Fruit fly (Drosophila melanogaster) whole organism, embryonic: Measurements from ENCODE around the gene Ndfip.

Experiments
- Atf6 ChIP-seq: fragments of 200-800 bp; sonication (Bioruptor generic); IDR thresholded peaks from 2 replicates; pipeline ENCODE4 v1.3.6; 2022; ENCODE audit warnings: missing biosample characterization, missing genetic modification characterization
- C15 ChIP-seq: fragments of 200-800 bp; sonication (Bioruptor generic); IDR thresholded peaks from 3 replicates; pipeline ENCODE4 v1.3.6; 2022; ENCODE audit warnings: missing biosample characterization, missing genetic modification characterization
- CG11247 ChIP-seq: fragments of 200-800 bp; sonication (Bioruptor generic); IDR thresholded peaks from 2 replicates; pipeline ENCODE4 v1.3.6; 2022; ENCODE audit warnings: missing biosample characterization, missing genetic modification characterization
- CG11504 ChIP-seq: fragments of 200-800 bp; sonication (Bioruptor generic); optimal IDR thresholded peaks from 3 replicates; lab custom pipeline; 2019; ENCODE audit warnings: missing biosample characterization, mild to moderate bottlenecking, missing genetic modification characterization, moderate library complexity
- CG13123 ChIP-seq: fragments of 200-800 bp; sonication (Bioruptor generic); optimal IDR thresholded peaks from 2 replicates; lab custom pipeline; 2016; ENCODE audit warnings: missing biosample characterization, missing genetic modification characterization
- CG14014 ChIP-seq: fragments of 200-800 bp; sonication (Bioruptor generic); IDR thresholded peaks from 2 replicates; pipeline ENCODE4 v1.3.6; 2022; ENCODE audit warnings: missing biosample characterization, missing genetic modification characterization
- CG14667 ChIP-seq: fragments of 200-800 bp; sonication (Bioruptor generic); IDR thresholded peaks from 2 replicates; pipeline ENCODE4 v1.3.6; 2022; ENCODE audit warnings: missing biosample characterization, missing genetic modification characterization
- CG14965 ChIP-seq: fragments of 200-800 bp; sonication (Bioruptor generic); optimal IDR thresholded peaks from 2 replicates; lab custom pipeline; 2016; ENCODE audit warnings: missing biosample characterization, missing genetic modification characterization, borderline replicate concordance
- CG17328 ChIP-seq: fragments of 200-800 bp; sonication (Bioruptor generic); IDR thresholded peaks from 2 replicates; pipeline ENCODE4 v1.3.6; 2022; ENCODE audit warnings: missing biosample characterization, missing genetic modification characterization
- CG17912 ChIP-seq: fragments of 200-800 bp; sonication (Bioruptor generic); optimal IDR thresholded peaks from 2 replicates; lab custom pipeline; 2018; ENCODE audit warnings: missing biosample characterization, mild to moderate bottlenecking, missing genetic modification characterization
- CG33557 ChIP-seq: fragments of 200-800 bp; sonication (Bioruptor generic); optimal IDR thresholded peaks from 2 replicates; lab custom pipeline; 2019; ENCODE audit warnings: missing biosample characterization, mild to moderate bottlenecking, missing genetic modification characterization, moderate library complexity
- CG4424 ChIP-seq: fragments of 200-800 bp; sonication (Bioruptor generic); optimal IDR thresholded peaks from 3 replicates; lab custom pipeline; 2016; ENCODE audit warnings: missing biosample characterization, missing genetic modification characterization
- CG8290 ChIP-seq, 3 experiments: fragments of 200-800 bp; sonication (Bioruptor generic); optimal IDR thresholded peaks; 2 replicates each; lab custom pipeline; 2016 to 2019; ENCODE audit warnings: missing biosample characterization in 3 of 3, missing genetic modification characterization in 3 of 3, mild to moderate bottlenecking in 2 of 3, moderate library complexity in 1 of 3
- CG9932 ChIP-seq: fragments of 200-800 bp; sonication (Bioruptor generic); IDR thresholded peaks from 2 replicates; pipeline ENCODE4 v1.3.6; 2022; ENCODE audit warnings: missing biosample characterization, missing genetic modification characterization
- CoRest ChIP-seq: fragments of 200-800 bp; sonication (Bioruptor generic); optimal IDR thresholded peaks from 3 replicates; lab custom pipeline; 2018; ENCODE audit warnings: missing biosample characterization, mild to moderate bottlenecking, missing genetic modification characterization, moderate library complexity
- Dll ChIP-seq: fragments of 200-800 bp; sonication (Bioruptor generic); IDR thresholded peaks from 4 replicates; pipeline ENCODE4 v1.3.6; 2022; ENCODE audit warnings: missing biosample characterization, missing genetic modification characterization; ENCODE audit not compliant: partially characterized antibody
- GATAe ChIP-seq: fragments of 200-800 bp; sonication (Bioruptor generic); conservative IDR thresholded peaks from 2 replicates; pipeline ENCODE4 v1.3.6; 2022; ENCODE audit warnings: missing biosample characterization, missing genetic modification characterization
- HmgZ ChIP-seq: fragments of 200-800 bp; sonication (Bioruptor generic); optimal IDR thresholded peaks from 2 replicates; lab custom pipeline; 2018; ENCODE audit warnings: missing biosample characterization, mild to moderate bottlenecking, missing genetic modification characterization
- Hr3 ChIP-seq: fragments of 200-800 bp; sonication (Bioruptor generic); optimal IDR thresholded peaks from 3 replicates; lab custom pipeline; 2016; ENCODE audit warnings: missing biosample characterization, missing genetic modification characterization
- Hr39 ChIP-seq: fragments of >200 bp; optimal IDR thresholded peaks from 2 replicates; lab custom pipeline; 2017
- Hr78 ChIP-seq, 2 experiments: fragments of 200-800 bp in 1 of 2; fragments of >200 bp in 1 of 2; sonication (Bioruptor generic) in 1 of 2; optimal IDR thresholded peaks; 2 replicates each; lab custom pipeline; 2017 to 2019; ENCODE audit warnings: missing biosample characterization in 2 of 2, missing genetic modification characterization in 2 of 2, mild to moderate bottlenecking in 1 of 2, moderate library complexity in 1 of 2
- MTF-1 ChIP-seq: fragments of 200-800 bp; sonication (Bioruptor generic); optimal IDR thresholded peaks from 2 replicates; lab custom pipeline; 2018; ENCODE audit warnings: missing biosample characterization, mild to moderate bottlenecking, missing genetic modification characterization, borderline replicate concordance
- NK7.1 ChIP-seq: fragments of 200-800 bp; sonication (Bioruptor generic); optimal IDR thresholded peaks from 3 replicates; lab custom pipeline; 2016; ENCODE audit warnings: missing biosample characterization, missing genetic modification characterization
- Nf-YB ChIP-seq: fragments of 200-800 bp; sonication (Bioruptor generic); optimal IDR thresholded peaks from 3 replicates; lab custom pipeline; 2019; ENCODE audit warnings: missing biosample characterization, mild to moderate bottlenecking, missing genetic modification characterization, moderate library complexity
- Ravus ChIP-seq: fragments of 200-800 bp; sonication (Bioruptor generic); IDR thresholded peaks from 2 replicates; pipeline ENCODE4 v1.3.6; 2022; ENCODE audit warnings: missing biosample characterization, missing genetic modification characterization
- Sin3A ChIP-seq: fragments of >200 bp; optimal IDR thresholded peaks from 2 replicates; lab custom pipeline; 2018
- Six4 ChIP-seq: fragments of 200-800 bp; sonication (Bioruptor generic); optimal IDR thresholded peaks from 2 replicates; lab custom pipeline; 2016; ENCODE audit warnings: missing biosample characterization, missing genetic modification characterization
- Sry-β ChIP-seq: fragments of 200-800 bp; sonication (Bioruptor generic); optimal IDR thresholded peaks from 2 replicates; lab custom pipeline; 2018; ENCODE audit warnings: missing biosample characterization, mild to moderate bottlenecking, missing genetic modification characterization, moderate library complexity
- Sry-δ ChIP-seq: fragments of 200-800 bp; sonication (Bioruptor generic); optimal IDR thresholded peaks from 2 replicates; lab custom pipeline; 2016; ENCODE audit warnings: missing biosample characterization, missing genetic modification characterization
- YL-1 ChIP-seq: fragments of 200-800 bp; sonication (Bioruptor generic); optimal IDR thresholded peaks from 3 replicates; lab custom pipeline; 2017; ENCODE audit warnings: missing biosample characterization, mild to moderate bottlenecking, missing genetic modification characterization
- abd-A ChIP-seq: fragments of 200-800 bp; sonication (Bioruptor generic); optimal IDR thresholded peaks from 3 replicates; lab custom pipeline; 2019; ENCODE audit warnings: missing biosample characterization, mild to moderate bottlenecking, missing genetic modification characterization, moderate library complexity
- al ChIP-seq: fragments of 200-800 bp; sonication (Bioruptor generic); IDR thresholded peaks from 2 replicates; pipeline ENCODE4 v1.3.6; 2022; ENCODE audit warnings: missing biosample characterization, missing genetic modification characterization
- ase ChIP-seq: fragments of 200-800 bp; sonication (Bioruptor generic); IDR thresholded peaks from 3 replicates; pipeline ENCODE4 v1.3.6; 2022; ENCODE audit warnings: missing biosample characterization, missing genetic modification characterization
- crol ChIP-seq: fragments of 200-800 bp; sonication (Bioruptor generic); IDR thresholded peaks from 2 replicates; pipeline ENCODE4 v1.3.6; 2022; ENCODE audit warnings: missing biosample characterization, missing genetic modification characterization
- fd96Cb ChIP-seq: fragments of 200-800 bp; sonication (Bioruptor generic); optimal IDR thresholded peaks from 2 replicates; lab custom pipeline; 2018; ENCODE audit warnings: missing biosample characterization, mild to moderate bottlenecking, missing genetic modification characterization, moderate library complexity
- h ChIP-seq: fragments of >200 bp; optimal IDR thresholded peaks from 2 replicates; lab custom pipeline; 2017
- hth ChIP-seq: fragments of >200 bp; optimal IDR thresholded peaks from 2 replicates; lab custom pipeline; 2017; ENCODE audit warnings: inconsistent platforms
- ken ChIP-seq: fragments of 200-800 bp; sonication (Bioruptor generic); IDR thresholded peaks from 3 replicates; pipeline ENCODE4 v1.3.6; 2022; ENCODE audit warnings: missing biosample characterization, missing genetic modification characterization
- kni ChIP-seq: fragments of 200-800 bp; sonication (Bioruptor generic); optimal IDR thresholded peaks from 3 replicates; lab custom pipeline; 2017; ENCODE audit warnings: mild to moderate bottlenecking, missing biosample characterization, missing genetic modification reagents, missing genetic modification characterization
- lilli ChIP-seq: fragments of 200-800 bp; sonication (Bioruptor generic); optimal IDR thresholded peaks from 3 replicates; lab custom pipeline; 2016; ENCODE audit warnings: missing biosample characterization, missing genetic modification characterization
- nmo ChIP-seq: fragments of 200-800 bp; sonication (Bioruptor generic); optimal IDR thresholded peaks from 2 replicates; lab custom pipeline; 2018; ENCODE audit warnings: missing biosample characterization, mild to moderate bottlenecking, missing genetic modification characterization, moderate library complexity
- org-1 ChIP-seq: fragments of 200-800 bp; sonication (Bioruptor generic); optimal IDR thresholded peaks from 2 replicates; lab custom pipeline; 2017; ENCODE audit warnings: missing biosample characterization, missing genetic modification characterization
- pum ChIP-seq: fragments of 200-800 bp; sonication (Bioruptor generic); optimal IDR thresholded peaks from 2 replicates; lab custom pipeline; 2016; ENCODE audit warnings: missing biosample characterization, missing genetic modification characterization
- ro ChIP-seq: fragments of 200-800 bp; sonication (Bioruptor generic); IDR thresholded peaks from 2 replicates; pipeline ENCODE4 v1.3.6; 2022; ENCODE audit warnings: missing biosample characterization, missing genetic modification characterization
- sens-2 ChIP-seq: fragments of 200-800 bp; sonication (Bioruptor generic); IDR thresholded peaks from 2 replicates; pipeline ENCODE4 v1.3.6; 2022; ENCODE audit warnings: missing biosample characterization, missing genetic modification characterization
- sima ChIP-seq: fragments of 200-800 bp; sonication (Bioruptor generic); optimal IDR thresholded peaks from 2 replicates; lab custom pipeline; 2016; ENCODE audit warnings: missing biosample characterization, missing genetic modification characterization
- slou ChIP-seq: fragments of 200-800 bp; sonication (Bioruptor generic); optimal IDR thresholded peaks from 3 replicates; lab custom pipeline; 2016; ENCODE audit warnings: missing biosample characterization, missing genetic modification characterization
- slp2 ChIP-seq: fragments of 200-800 bp; sonication (Bioruptor generic); optimal IDR thresholded peaks from 2 replicates; lab custom pipeline; 2016; ENCODE audit warnings: missing biosample characterization, missing genetic modification characterization
- sob ChIP-seq: fragments of 200-800 bp; sonication (Bioruptor generic); IDR thresholded peaks from 2 replicates; pipeline ENCODE4 v1.3.6; 2022; ENCODE audit warnings: missing biosample characterization, missing genetic modification characterization
- tin ChIP-seq: fragments of 200-800 bp; sonication (Bioruptor generic); optimal IDR thresholded peaks from 3 replicates; lab custom pipeline; 2016; ENCODE audit warnings: missing biosample characterization, missing genetic modification characterization
- vnd ChIP-seq: fragments of 200-800 bp; sonication (Bioruptor generic); IDR thresholded peaks from 3 replicates; pipeline ENCODE4 v1.3.6; 2022; ENCODE audit warnings: missing biosample characterization, missing genetic modification characterization; ENCODE audit not compliant: partially characterized antibody
- zen ChIP-seq: fragments of 200-800 bp; sonication (Bioruptor generic); optimal IDR thresholded peaks from 3 replicates; lab custom pipeline; 2018; ENCODE audit warnings: missing biosample characterization, mild to moderate bottlenecking, missing genetic modification characterization, moderate library complexity

Gene Ndfip

DNA sequence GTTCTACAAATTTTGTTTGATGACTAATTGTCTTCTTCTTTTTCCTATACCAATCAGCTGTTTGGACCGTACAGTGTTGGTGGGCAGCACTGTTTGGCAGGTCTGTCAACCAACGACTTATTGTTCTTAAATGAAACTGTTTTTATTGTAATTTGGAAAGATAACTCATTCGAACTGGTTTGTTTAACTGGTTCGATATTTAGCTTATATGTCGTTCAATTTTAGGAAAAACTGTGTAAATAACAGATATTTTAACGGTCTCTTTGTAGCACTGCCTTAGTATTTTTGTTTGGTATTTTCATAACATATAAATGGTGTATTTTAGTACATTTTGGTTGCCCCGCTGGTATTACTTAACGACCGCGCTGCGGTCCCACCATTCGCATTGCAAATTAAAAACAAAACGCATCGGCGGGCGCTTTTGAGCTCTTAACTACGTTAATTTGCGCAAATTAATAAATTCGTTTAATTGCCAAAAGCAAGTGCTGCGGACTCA is 32.6 kb downstream of the Ndfip start, which contains the start of the genes Vps60 and anchor (continued):
- no peak for TF ChIP-seq CG17328 (GFP tag; lab: Robert Waterston, UW)
- TF ChIP-seq Hr78 (GFP tag; optimal IDR thresholded peaks at IDR 0.05; lab: Kevin White, UChicago), result no peak
- TF ChIP-seq MTF-1 (GFP tag; lab: Kevin White, UChicago), result no peak
- no peak for TF ChIP-seq org-1 (GFP tag; lab: Kevin White, UChicago)
- no peak for TF ChIP-seq C15
- TF ChIP-seq abd-A (tag; lab: Kevin White, UChicago), result no peak
- TF ChIP-seq ken (GFP tag; lab: Robert Waterston, UW), result peak; percentile 55; the same call in 1 of the 3 replicates
- peak; percentile 28 for TF ChIP-seq slou
- no peak for TF ChIP-seq kni (GFP tag; lab: Kevin White, UChicago)
- TF ChIP-seq CG11504 (tag; lab: Kevin White, UChicago), result peak; percentile 68
- peak; percentile 49 for TF ChIP-seq sob (GFP tag; lab: Robert Waterston, UW)
- TF ChIP-seq Atf6 (GFP tag; lab: Robert Waterston, UW), result no peak
- TF ChIP-seq crol (GFP tag; lab: Robert Waterston, UW), result no peak
- no peak for TF ChIP-seq CG11247
- TF ChIP-seq fd96Cb (tag; lab: Kevin White, UChicago), result no peak
- TF ChIP-seq CG33557 (GFP tag; lab: Kevin White, UChicago), result peak; percentile 48
- TF ChIP-seq NK7.1 (GFP tag; lab: Kevin White, UChicago), result peak; percentile 65
- no peak for TF ChIP-seq al
- TF ChIP-seq Nf-YB, result peak; percentile 38
- peak; percentile 89 for TF ChIP-seq Sin3A
- TF ChIP-seq ase (GFP tag; lab: Robert Waterston, UW), result no peak
- no peak for TF ChIP-seq Hr39 (lab: Kevin White, UChicago)
- peak; percentile 78 for TF ChIP-seq lilli (GFP tag; lab: Kevin White, UChicago)
- TF ChIP-seq CG17912 (GFP tag; lab: Kevin White, UChicago), result no peak
- TF ChIP-seq sima (GFP tag; lab: Kevin White, UChicago), result no peak
- TF ChIP-seq CG8290 (GFP tag; optimal IDR thresholded peaks at IDR 0.05; lab: Kevin White, UChicago), result peak; percentile 18
- no peak for TF ChIP-seq CG8290 (tag; optimal IDR thresholded peaks at IDR 0.05; lab: Kevin White, UChicago)
- no peak for TF ChIP-seq hth
- peak; percentile 62 for TF ChIP-seq CG9932
- TF ChIP-seq vnd (GFP tag; lab: Robert Waterston, UW), result no peak
- peak; percentile 53 for TF ChIP-seq pum (GFP tag; lab: Kevin White, UChicago)
- peak; percentile 17 for TF ChIP-seq slp2 (GFP tag; lab: Kevin White, UChicago)
- no peak for TF ChIP-seq h (lab: Kevin White, UChicago)
- TF ChIP-seq Six4 (GFP tag; lab: Kevin White, UChicago), result peak; percentile 47
- peak; percentile 50; the same call in 2 of the 4 replicates for TF ChIP-seq Dll (GFP tag; lab: Robert Waterston, UW)
- TF ChIP-seq CG14965 (GFP tag; lab: Kevin White, UChicago), result no peak
- no peak for TF ChIP-seq CG13123 (GFP tag; lab: Kevin White, UChicago)
- no peak for TF ChIP-seq sens-2 (GFP tag; lab: Robert Waterston, UW)
- TF ChIP-seq CG4424, result peak; percentile 62
- TF ChIP-seq zen (tag; lab: Kevin White, UChicago), result peak; percentile 44
- no peak for TF ChIP-seq GATAe
- peak; percentile 62 for TF ChIP-seq CoRest (tag; lab: Kevin White, UChicago)
- TF ChIP-seq nmo, result peak; percentile 79
- TF ChIP-seq CG14014, result 0 out of 2 replicates have a peak, but pooled peaks have one; percentile 11
- TF ChIP-seq CG14667, result no peak
- peak; percentile 65 for TF ChIP-seq Hr3 (GFP tag; lab: Kevin White, UChicago)
- peak; percentile 67 for TF ChIP-seq tin (GFP tag; lab: Kevin White, UChicago)
- peak; percentile 77 for TF ChIP-seq YL-1
- peak; percentile 77 for TF ChIP-seq HmgZ (tag; lab: Kevin White, UChicago)
- TF ChIP-seq Sry-δ (GFP tag; lab: Kevin White, UChicago), result peak; percentile 59
- TF ChIP-seq Ravus (GFP tag; lab: Robert Waterston, UW), result no peak
- no peak for TF ChIP-seq Sry-β (GFP tag; lab: Kevin White, UChicago)
- TF ChIP-seq ro (GFP tag; lab: Robert Waterston, UW), result no peak
